Worm (Caenorhabditis elegans) whole organism, L3 larva: Measurements from ENCODE around the gene cyld-1.
A peak's percentile ranks its signal among the peaks of the same experiment; 100 is the strongest.

Source experiments
- R02D3.7 ChIP-seq: fragments of 150-350 bp; optimal IDR thresholded peaks from 2 replicates; lab custom pipeline; 2014; ENCODE audit warnings: missing biosample characterization, missing genetic modification characterization
- ZK546.5 ChIP-seq: sonication (generic microtip); optimal IDR thresholded peaks from 2 replicates; lab custom pipeline; 2017; ENCODE audit warnings: missing biosample characterization, missing genetic modification characterization
- ama-1 ChIP-seq: fragments of 150-350 bp; optimal IDR thresholded peaks from 2 replicates; lab custom pipeline; 2018
- ceh-82 ChIP-seq: fragments of 150-350 bp; optimal IDR thresholded peaks from 2 replicates; lab custom pipeline; 2014; ENCODE audit warnings: missing biosample characterization, missing genetic modification characterization
- ceh-9 ChIP-seq: sonication (generic microtip); optimal IDR thresholded peaks from 2 replicates; lab custom pipeline; 2018; ENCODE audit warnings: missing biosample characterization, missing genetic modification characterization
- daf-12 ChIP-seq: fragments of 150-350 bp; optimal IDR thresholded peaks from 2 replicates; lab custom pipeline; 2014; ENCODE audit warnings: missing biosample characterization, missing genetic modification reagents, missing genetic modification characterization
- egl-27 ChIP-seq: sonication (generic microtip); optimal IDR thresholded peaks from 4 replicates; lab custom pipeline; 2017; ENCODE audit warnings: missing biosample characterization, missing genetic modification reagents, missing genetic modification characterization
- egl-5 ChIP-seq: fragments of 150-350 bp; optimal IDR thresholded peaks from 2 replicates; lab custom pipeline; 2017; ENCODE audit warnings: missing biosample characterization, missing genetic modification reagents, missing genetic modification characterization, inconsistent platforms
- elt-2 ChIP-seq: sonication (generic microtip); optimal IDR thresholded peaks from 2 replicates; lab custom pipeline; 2016; ENCODE audit warnings: missing genetic modification reagents, mild to moderate bottlenecking, missing genetic modification characterization, missing compliant biosample characterization
- elt-3 ChIP-seq, 3 experiments: fragments of 150-350 bp in 1 of 3; sonication (generic microtip) in 2 of 3; optimal IDR thresholded peaks; 2 replicates in 2 of 3; 4 replicates in 1 of 3; lab custom pipeline; 2014 to 2017; ENCODE audit warnings: missing biosample characterization in 3 of 3, missing genetic modification characterization in 3 of 3
- fkh-10 ChIP-seq: sonication (generic microtip); optimal IDR thresholded peaks from 2 replicates; lab custom pipeline; 2017; ENCODE audit warnings: missing biosample characterization, missing genetic modification reagents, missing genetic modification characterization
- fkh-2 ChIP-seq: fragments of 150-350 bp; optimal IDR thresholded peaks from 2 replicates; lab custom pipeline; 2014; ENCODE audit warnings: missing biosample characterization, missing genetic modification reagents, missing genetic modification characterization
- hmg-11 ChIP-seq: sonication (generic microtip); optimal IDR thresholded peaks from 2 replicates; lab custom pipeline; 2016; ENCODE audit warnings: missing genetic modification characterization, missing compliant biosample characterization
- lin-15B ChIP-seq: fragments of 150-350 bp; optimal IDR thresholded peaks from 2 replicates; lab custom pipeline; 2014; ENCODE audit warnings: missing biosample characterization, missing genetic modification characterization
- lsy-12 ChIP-seq: sonication (generic microtip); optimal IDR thresholded peaks from 2 replicates; lab custom pipeline; 2016; ENCODE audit warnings: mild to moderate bottlenecking, missing genetic modification characterization, missing compliant biosample characterization
- mml-1 ChIP-seq: fragments of 150-350 bp; sonication (generic microtip); optimal IDR thresholded peaks from 3 replicates; lab custom pipeline; 2014; ENCODE audit warnings: missing biosample characterization, missing genetic modification characterization
- nfya-1 ChIP-seq: sonication (generic microtip); optimal IDR thresholded peaks from 2 replicates; lab custom pipeline; 2017; ENCODE audit warnings: missing genetic modification characterization, mild to moderate bottlenecking, missing compliant biosample characterization, antibody characterized with exemption, moderate library complexity; ENCODE audit not compliant: insufficient read depth
- nhr-12 ChIP-seq: fragments of 150-350 bp; optimal IDR thresholded peaks from 2 replicates; lab custom pipeline; 2014; ENCODE audit warnings: missing biosample characterization, missing genetic modification characterization
- nhr-237 ChIP-seq: fragments of 150-350 bp; optimal IDR thresholded peaks from 2 replicates; lab custom pipeline; 2014; ENCODE audit warnings: missing biosample characterization, missing genetic modification characterization
- nhr-25 ChIP-seq: sonication (generic microtip); optimal IDR thresholded peaks from 2 replicates; lab custom pipeline; 2017; ENCODE audit warnings: missing biosample characterization, missing genetic modification characterization
- nhr-76 ChIP-seq: fragments of 150-350 bp; sonication (generic microtip); optimal IDR thresholded peaks from 5 replicates; lab custom pipeline; 2014; ENCODE audit warnings: missing biosample characterization, missing genetic modification characterization
- pha-4 ChIP-seq: fragments of 150-350 bp; optimal IDR thresholded peaks from 2 replicates; lab custom pipeline; 2014; ENCODE audit warnings: missing biosample characterization, missing genetic modification reagents, missing genetic modification characterization
- pqm-1 ChIP-seq: fragments of 150-350 bp; optimal IDR thresholded peaks from 2 replicates; lab custom pipeline; 2017; ENCODE audit warnings: missing biosample characterization, missing genetic modification characterization, inconsistent platforms
- skn-1 ChIP-seq: fragments of 150-350 bp; optimal IDR thresholded peaks from 2 replicates; lab custom pipeline; 2014; ENCODE audit warnings: missing biosample characterization, missing genetic modification characterization
- tbx-2 ChIP-seq: sonication (generic microtip); optimal IDR thresholded peaks from 2 replicates; lab custom pipeline; 2016; ENCODE audit warnings: mild to moderate bottlenecking, missing genetic modification characterization, missing compliant biosample characterization
- unc-39 ChIP-seq: sonication (generic microtip); optimal IDR thresholded peaks from 4 replicates; lab custom pipeline; 2017; ENCODE audit warnings: missing biosample characterization, missing genetic modification characterization
- unc-62 ChIP-seq: fragments of 150-350 bp; sonication (generic microtip); optimal IDR thresholded peaks from 4 replicates; lab custom pipeline; 2014; ENCODE audit warnings: missing biosample characterization, missing genetic modification reagents, missing genetic modification characterization
- zag-1 ChIP-seq: fragments of 150-350 bp; optimal IDR thresholded peaks from 2 replicates; lab custom pipeline; 2014; ENCODE audit warnings: missing biosample characterization, missing genetic modification characterization
- ztf-4 ChIP-seq: fragments of 150-350 bp; optimal IDR thresholded peaks from 2 replicates; lab custom pipeline; 2014; ENCODE audit warnings: missing biosample characterization, missing genetic modification characterization

The cyld-1 gene

DNA sequence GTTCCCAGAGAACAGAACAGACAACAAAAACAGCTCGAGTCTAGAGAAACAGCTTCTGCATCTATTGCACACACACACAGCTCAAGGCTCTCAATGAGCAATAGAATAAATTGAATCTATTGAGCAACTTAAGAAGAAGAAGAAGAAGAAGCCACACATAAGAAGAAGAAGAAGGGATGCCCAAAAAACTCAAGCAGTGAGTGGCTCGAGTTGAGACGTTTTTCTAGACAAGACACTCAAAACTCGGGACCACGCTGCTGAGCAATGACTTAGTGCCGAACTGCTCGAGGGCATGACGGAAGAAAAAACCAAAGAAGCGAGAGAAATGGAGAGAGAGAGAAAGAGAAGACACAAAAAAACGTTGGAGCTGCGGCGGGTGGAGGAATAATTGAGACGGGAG is 5.2 kb downstream of the cyld-1 start:
- peak; percentile 75 for TF ChIP-seq fkh-10 (GFP tag; lab: Kevin White, UChicago)
- peak; percentile 35 for TF ChIP-seq hmg-11 (tag; lab: Kevin White, UChicago)
- TF ChIP-seq unc-39 (tag; lab: Kevin White, UChicago) = no peak
- TF ChIP-seq nhr-237 = no peak
- TF ChIP-seq ama-1 (lab: Kevin White, UChicago) = peak; percentile 49
- TF ChIP-seq nfya-1 (tag; lab: Kevin White, UChicago) = peak; percentile 52
- peak; percentile 24 for TF ChIP-seq lin-15B

DNA sequence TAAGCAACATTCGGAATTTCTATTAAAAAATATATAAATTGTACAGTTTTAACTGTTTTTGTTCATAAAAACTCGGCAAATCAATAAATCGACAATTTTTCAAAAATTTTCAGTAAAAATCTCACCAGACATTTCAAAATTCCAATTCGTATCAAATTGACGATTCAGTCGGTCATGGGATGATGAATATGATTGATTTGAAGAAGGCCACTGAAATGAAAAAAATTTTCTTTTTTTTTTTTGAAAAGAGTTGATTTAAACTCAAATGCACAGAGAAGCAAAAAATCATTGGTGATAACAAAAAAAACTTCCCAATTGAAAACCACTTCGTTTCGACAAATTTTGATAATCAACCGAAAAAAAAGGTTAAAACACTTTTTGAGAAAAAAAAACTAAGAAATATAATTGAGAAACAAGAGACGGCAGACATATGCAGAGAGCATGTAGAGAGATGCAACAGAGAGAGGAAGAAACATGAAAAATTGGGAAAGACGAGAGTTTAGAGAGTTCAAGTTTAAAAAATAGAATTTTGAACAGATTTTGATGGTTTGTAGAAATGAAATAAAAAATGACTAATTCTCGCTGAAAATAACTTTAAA is 6.7 kb downstream of the cyld-1 start:
- TF ChIP-seq skn-1 (tag; lab: Kevin White, UChicago) (no peak), pqm-1 (tag; lab: Kevin White, UChicago) (peak; percentile 19), egl-5 (tag; lab: Kevin White, UChicago) (no peak), zag-1 (tag; lab: Kevin White, UChicago) (no peak), pha-4 (tag; lab: Kevin White, UChicago) (peak; percentile 41), elt-2 (tag; lab: Kevin White, UChicago) (peak; percentile 65)

DNA sequence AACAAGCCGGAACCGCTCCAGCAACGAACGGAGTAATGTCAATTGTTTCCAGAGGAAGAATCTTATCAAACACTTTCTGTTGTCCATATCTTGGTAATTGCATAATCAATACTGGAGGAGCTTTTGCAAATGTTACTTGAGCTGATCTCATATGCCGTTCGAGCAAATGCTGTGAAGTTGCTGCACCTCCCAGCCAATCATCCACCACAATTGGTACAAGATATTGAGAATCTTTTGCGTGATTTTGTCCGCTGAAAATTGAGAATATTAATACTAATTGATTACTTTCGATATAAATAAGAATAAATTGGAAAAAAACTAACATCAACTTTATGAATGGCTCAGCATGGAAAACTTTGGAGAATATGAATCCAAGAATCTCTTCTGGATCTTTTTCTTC is 10.7 kb downstream of the cyld-1 start:
- TF ChIP-seq daf-12 (tag; lab: Kevin White, UChicago) (no peak), nfya-1 (tag; lab: Kevin White, UChicago) (no peak)
- TF ChIP-seq, all 47 proteins: peak for 0

DNA sequence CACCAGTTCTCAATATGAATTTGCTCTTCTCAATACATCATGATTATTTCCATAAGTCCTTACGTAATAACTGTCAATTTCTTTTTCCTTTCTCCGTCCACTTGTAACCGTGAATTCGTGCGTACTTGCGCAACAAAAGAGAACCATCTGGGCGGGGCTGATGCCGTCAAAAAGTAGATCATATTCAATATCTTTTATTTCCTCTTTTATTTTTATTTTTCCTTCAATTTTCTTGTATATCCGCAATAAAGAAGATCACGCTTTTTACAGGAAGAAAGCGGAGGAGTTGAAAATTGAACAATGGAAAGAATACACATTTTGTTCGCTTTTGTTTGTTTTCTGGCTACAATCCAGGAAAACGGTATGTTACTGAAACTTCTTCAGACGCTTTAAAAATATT is 17.6 kb downstream of the cyld-1 start, which contains the start of gene mam-7:
Gene mam-7, plus strand, starts transcription at position 301 of the 400 bp plus-strand sequence.
- TF ChIP-seq unc-62 (GFP tag; lab: Kevin White, UChicago) (no peak), egl-27 (no peak)

DNA sequence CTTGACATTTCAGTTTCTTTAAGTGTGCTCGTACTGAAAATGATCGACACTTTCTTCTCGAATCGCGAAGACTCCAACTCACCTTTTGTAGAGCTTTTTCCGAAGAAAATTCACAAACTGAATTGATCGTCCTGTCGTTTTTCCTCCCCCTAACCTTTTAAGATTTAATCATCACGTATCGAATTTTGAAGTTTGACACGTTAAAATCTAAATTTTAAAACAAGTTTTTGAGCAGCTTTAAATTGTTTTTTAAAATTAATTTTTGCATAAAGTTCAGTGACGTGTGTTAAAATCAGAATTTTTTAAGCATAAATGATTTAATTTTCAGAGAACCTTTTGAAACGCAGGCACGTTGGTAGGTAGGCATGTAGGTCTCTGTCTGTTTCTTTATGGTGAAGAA is 19.1 kb downstream of the cyld-1 start, which contains the start of gene alg-4:
Gene alg-4, minus strand, starts transcription at position 101 of the 400 bp plus-strand sequence.
- no peak for TF ChIP-seq nhr-237
- no peak for TF ChIP-seq ztf-4
- TF ChIP-seq ZK546.5 (tag; lab: Kevin White, UChicago) = no peak
- TF ChIP-seq pha-4 (tag; lab: Kevin White, UChicago) = no peak
- TF ChIP-seq ceh-82 (tag; lab: Kevin White, UChicago) = no peak
- no peak for TF ChIP-seq nhr-12
- TF ChIP-seq tbx-2 = no peak
- no peak for TF ChIP-seq lsy-12 (tag; lab: Kevin White, UChicago)
- TF ChIP-seq, all 47 proteins: peak for 0

DNA sequence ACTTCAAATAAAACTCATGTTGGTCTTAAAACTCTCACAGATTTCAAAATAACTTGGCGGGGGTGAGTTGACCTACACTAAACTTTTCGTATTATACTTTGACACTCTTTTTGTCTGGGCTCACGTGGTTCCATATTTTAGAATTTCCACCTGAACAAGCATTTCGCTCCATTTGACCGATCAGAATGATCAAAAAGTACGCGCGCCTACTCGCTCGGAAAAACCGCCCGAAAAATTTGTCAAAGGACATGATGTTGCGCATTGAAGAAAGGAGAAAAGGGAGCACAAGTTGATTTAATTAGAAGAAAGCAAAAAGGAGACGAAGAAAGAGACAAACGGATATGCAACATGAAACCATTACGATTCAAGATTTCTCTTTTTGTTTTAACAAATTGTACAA is 24.1 kb downstream of the cyld-1 start:
- TF ChIP-seq ceh-9 (no peak), elt-3 (tag; optimal IDR thresholded peaks at IDR 0.05; lab: Kevin White, UChicago) (no peak), fkh-10 (GFP tag; lab: Kevin White, UChicago) (peak; percentile 36)

DNA sequence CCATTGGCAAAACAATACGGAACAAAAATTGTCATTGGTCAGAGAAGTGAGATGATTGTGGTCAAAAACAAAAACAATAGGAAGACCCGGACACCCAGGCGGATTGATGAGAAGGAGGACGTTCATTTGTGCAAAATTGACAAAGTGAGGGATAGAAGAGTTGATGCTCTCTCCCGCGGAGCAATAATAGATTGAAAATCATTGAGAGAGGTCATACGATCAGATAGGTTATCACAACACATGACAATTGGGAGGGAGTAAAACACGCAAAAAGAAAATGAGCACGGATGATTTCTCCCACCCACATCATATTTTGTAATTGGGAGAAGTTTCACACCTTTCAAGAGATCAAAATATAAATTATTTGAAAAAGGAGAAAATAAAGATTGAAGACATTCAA is 24.8 kb downstream of the cyld-1 start:
- TF ChIP-seq egl-5 (tag; lab: Kevin White, UChicago) (peak; percentile 32), zag-1 (tag; lab: Kevin White, UChicago) (no peak)

DNA sequence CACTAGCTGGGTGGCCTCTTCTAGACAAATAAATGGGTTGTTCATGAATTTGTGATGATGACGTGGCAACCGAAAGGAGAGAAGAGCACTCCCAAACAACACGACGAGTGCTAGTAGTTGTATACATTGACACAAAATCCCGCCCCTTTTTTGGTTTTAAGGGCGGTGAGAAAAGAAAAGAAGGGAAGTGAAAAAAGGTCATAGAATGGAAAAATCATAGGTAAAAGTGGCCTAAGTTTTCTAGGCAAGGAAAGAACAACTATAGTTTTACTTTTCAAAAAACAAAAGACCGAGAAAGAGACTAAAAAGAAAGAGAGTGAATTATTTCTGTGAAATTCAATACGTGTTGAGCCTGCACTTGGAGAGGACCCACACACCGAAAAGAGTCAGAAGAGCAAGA is 31.6 kb downstream of the cyld-1 start, which contains the start of gene ZK757.2:
Gene ZK757.2, minus strand, starts transcription at position 101 of the 400 bp plus-strand sequence.
- TF ChIP-seq fkh-2 (tag; lab: Kevin White, UChicago) (no peak), unc-39 (tag; lab: Kevin White, UChicago) (no peak), mml-1 (tag; lab: Kevin White, UChicago) (no peak), pqm-1 (tag; lab: Kevin White, UChicago) (no peak), ama-1 (lab: Kevin White, UChicago) (no peak), nhr-76 (tag; lab: Kevin White, UChicago) (no peak), hmg-11 (tag; lab: Kevin White, UChicago) (no peak), R02D3.7 (tag; lab: Kevin White, UChicago) (no peak), ceh-9 (no peak), egl-27 (no peak), ZK546.5 (tag; lab: Kevin White, UChicago) (no peak), nhr-25 (tag; lab: Kevin White, UChicago) (no peak), egl-5 (tag; lab: Kevin White, UChicago) (no peak), ceh-82 (tag; lab: Kevin White, UChicago) (no peak), nfya-1 (tag; lab: Kevin White, UChicago) (no peak), lsy-12 (tag; lab: Kevin White, UChicago) (no peak)
